Worm (Caenorhabditis elegans): ENCODE data around the gene mrps-31.

Gene mrps-31

DNA sequence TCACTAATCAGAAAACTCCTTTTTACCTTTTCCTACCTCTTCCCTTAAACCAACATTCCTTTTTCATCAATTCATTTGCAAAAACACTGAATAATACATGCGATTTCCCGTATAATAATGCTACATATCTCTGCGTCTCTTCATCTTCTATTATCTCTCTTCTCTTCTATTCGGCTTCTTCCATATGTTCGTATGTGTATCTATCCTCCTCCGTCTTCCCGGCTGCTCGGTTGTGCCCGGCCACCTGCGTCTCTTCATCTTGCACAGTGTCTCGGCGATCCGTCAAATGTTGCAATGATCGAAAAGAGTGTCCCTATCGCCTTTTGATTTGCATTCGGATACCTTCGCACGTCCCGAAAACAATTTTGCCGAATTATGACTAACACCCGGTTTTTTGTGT lies 46.8 kb downstream of the mrps-31 start:
- TF ChIP-seq somi-1 (GFP tag; optimal IDR thresholded peaks at IDR 0.05) = no peak
- 0 out of 2 replicates have a peak, but pooled peaks have one; percentile 16 for TF ChIP-seq zfh-2 (GFP tag; conservative IDR thresholded peaks at IDR 0.05)
- TF ChIP-seq hmg-1.2 (GFP tag; IDR thresholded peaks at IDR 0.05) = peak; percentile 88

DNA sequence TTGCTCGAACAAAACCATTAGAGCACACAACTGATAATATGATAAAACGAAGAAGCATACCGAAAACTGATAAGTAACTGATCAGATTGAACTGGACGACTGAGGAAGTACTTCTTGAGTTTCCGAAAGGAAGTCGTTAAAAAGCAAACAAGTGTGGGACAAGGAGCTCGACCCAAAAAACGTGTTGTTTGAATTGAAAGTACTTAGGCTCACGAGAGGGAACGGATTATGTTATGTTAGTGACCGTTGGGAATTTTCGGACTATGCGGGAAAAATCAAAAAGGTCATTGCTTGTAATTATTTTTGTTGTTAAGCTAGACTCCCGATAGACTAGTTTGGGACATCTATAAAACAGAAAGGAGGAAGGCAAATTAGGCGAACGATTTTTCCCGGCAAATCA lies 48.5 kb downstream of the mrps-31 start, which contains the start of gene C48D5.3:
TSS of gene C48D5.3 (minus strand) at position 101 of the 400 bp plus-strand sequence.
- TF ChIP-seq hrde-1 (tag; optimal IDR thresholded peaks at IDR 0.05; ENCODE audit: borderline replicate concordance) (no peak), F52B5.7 (tag; optimal IDR thresholded peaks at IDR 0.05) (no peak), mxl-1 (tag; optimal IDR thresholded peaks at IDR 0.05) (no peak), ZK185.1 (tag; optimal IDR thresholded peaks at IDR 0.05; ENCODE audit: poor library complexity, severe bottlenecking) (no peak), dpl-1 (GFP tag; optimal IDR thresholded peaks at IDR 0.05) (no peak), pbrm-1 (GFP tag; IDR thresholded peaks at IDR 0.05) (no peak), let-607 (tag; optimal IDR thresholded peaks at IDR 0.05) (no peak), let-526 (GFP tag; IDR thresholded peaks at IDR 0.05) (no peak), zfh-2 (GFP tag; conservative IDR thresholded peaks at IDR 0.05) (no peak), egl-44 (GFP tag; IDR thresholded peaks at IDR 0.05) (no peak), sdz-38 (tag; optimal IDR thresholded peaks at IDR 0.05) (no peak), nfya-1 (tag; optimal IDR thresholded peaks at IDR 0.05; ENCODE audit: borderline replicate concordance, insufficient read depth) (no peak), ekl-4 (GFP tag; IDR thresholded peaks at IDR 0.05) (no peak), attf-6 (GFP tag; IDR thresholded peaks at IDR 0.05) (no peak), ceh-91 (GFP tag; IDR thresholded peaks at IDR 0.05) (no peak), attf-3 (GFP tag; conservative IDR thresholded peaks at IDR 0.05) (no peak)
